Worm (Caenorhabditis elegans) whole organism, L4 larva: ENCODE measurements around the gene clec-125.

ENCODE experiments used
- lin-13 ChIP-seq: fragments of 150-350 bp; optimal IDR thresholded peaks from 2 replicates; lab custom pipeline; 2014; ENCODE audit warnings: missing biosample characterization, missing genetic modification reagents, missing genetic modification characterization
- lin-29 ChIP-seq: fragments of 200-800 bp; sonication (Bioruptor generic); IDR thresholded peaks from 2 replicates; pipeline ENCODE4 v1.3.6; 2022; ENCODE audit warnings: missing genetic modification reagents, missing genetic modification characterization, missing compliant biosample characterization
- unc-130 ChIP-seq: sonication (generic microtip); optimal IDR thresholded peaks from 2 replicates; lab custom pipeline; 2016; ENCODE audit warnings: missing genetic modification reagents, missing genetic modification characterization, missing compliant biosample characterization

DNA sequence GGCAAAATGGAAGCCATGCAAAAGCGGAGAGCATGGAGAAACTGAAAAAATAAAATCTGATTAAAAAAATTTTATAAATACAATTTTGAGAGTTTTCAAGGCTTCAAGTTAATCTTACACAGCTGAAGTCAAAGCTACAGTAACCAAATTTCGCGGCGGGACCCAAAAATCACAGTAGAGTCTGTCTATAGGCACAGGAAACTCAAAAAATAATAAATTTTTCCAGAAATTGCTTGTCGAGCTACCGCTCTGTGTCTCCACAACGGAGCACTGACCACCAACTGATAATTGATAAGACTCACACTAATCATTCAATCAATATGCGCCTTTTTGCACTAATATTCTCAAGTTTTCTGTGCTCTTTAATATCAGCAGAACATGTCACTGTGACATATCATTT is 34.5 kb downstream of the clec-125 start, which contains the start of gene W10G11.19:
- TF ChIP-seq unc-130 (GFP tag; lab: Kevin White, UChicago) (no peak), lin-13 (GFP tag; lab: Kevin White, UChicago) (no peak), lin-29 (GFP tag; lab: Robert Waterston, UW) (no peak)
